Fruit fly (Drosophila melanogaster): ENCODE results near the gene Ktl.

DNA sequence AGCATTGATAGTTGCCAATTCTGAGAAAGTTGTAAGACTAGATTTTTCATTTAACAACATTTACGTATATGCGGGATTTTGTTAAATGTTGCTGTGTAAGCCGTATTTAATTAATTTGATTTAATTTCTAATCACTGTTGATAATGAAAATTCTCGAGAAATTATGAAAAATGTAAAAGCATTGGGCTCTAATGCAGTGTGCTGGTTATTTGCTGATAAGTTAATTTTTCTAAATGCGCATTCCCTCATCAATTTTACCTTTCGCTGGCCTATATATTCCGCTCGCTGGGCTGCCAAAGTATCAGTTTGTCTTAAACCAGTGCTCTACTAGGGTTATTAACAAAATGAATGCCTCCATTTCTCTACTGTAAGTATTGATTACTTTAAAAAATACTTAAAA, 24.4 kb downstream of the Ktl start, which contains the start of gene TotC:
- TF ChIP-seq CG8478 (optimal IDR thresholded peaks at IDR 0.05) (no peak), pan (optimal IDR thresholded peaks at IDR 0.05) (no peak), psq (optimal IDR thresholded peaks at IDR 0.05) (no peak)
